Fruit fly (Drosophila melanogaster) whole organism, wandering third instar larva: ENCODE data around the gene sosie.

Experiments used
- Abd-B ChIP-seq: fragments of >200 bp; optimal IDR thresholded peaks from 2 replicates; lab custom pipeline; 2017; ENCODE audit warnings: missing biosample characterization, missing genetic modification characterization
- CrebA ChIP-seq: fragments of 200-800 bp; sonication (Bioruptor generic); optimal IDR thresholded peaks from 2 replicates; lab custom pipeline; 2016; ENCODE audit warnings: missing biosample characterization, mild to moderate bottlenecking, missing genetic modification characterization, borderline replicate concordance
- GATAd ChIP-seq: sonication (Bioruptor generic); optimal IDR thresholded peaks from 2 replicates; lab custom pipeline; 2016; ENCODE audit warnings: missing biosample characterization, missing genetic modification characterization
- ey ChIP-seq: fragments of 200-800 bp; sonication (Bioruptor generic); optimal IDR thresholded peaks from 2 replicates; lab custom pipeline; 2016; ENCODE audit warnings: missing biosample characterization, missing genetic modification characterization
- fru ChIP-seq: fragments of 200-800 bp; sonication (Bioruptor generic); optimal IDR thresholded peaks from 3 replicates; lab custom pipeline; 2016; ENCODE audit warnings: missing biosample characterization, mild to moderate bottlenecking, missing genetic modification characterization
- h ChIP-seq: fragments of 200-800 bp; sonication (Bioruptor generic); optimal IDR thresholded peaks from 3 replicates; lab custom pipeline; 2016; ENCODE audit warnings: missing biosample characterization, mild to moderate bottlenecking, missing genetic modification characterization
- jim ChIP-seq: fragments of 175-275, 200-325 bp; sonication (Bioruptor generic); optimal IDR thresholded peaks from 2 replicates; lab custom pipeline; 2016; ENCODE audit warnings: missing biosample characterization, mild to moderate bottlenecking, missing genetic modification characterization
- lola ChIP-seq: fragments of >200 bp; optimal IDR thresholded peaks from 2 replicates; lab custom pipeline; 2017; ENCODE audit warnings: missing biosample characterization, missing genetic modification characterization
- rgr ChIP-seq: fragments of 200-800 bp; sonication (Bioruptor generic); optimal IDR thresholded peaks from 3 replicates; lab custom pipeline; 2016; ENCODE audit warnings: missing biosample characterization, mild to moderate bottlenecking, missing genetic modification characterization
- tai ChIP-seq: sonication (Bioruptor generic); optimal IDR thresholded peaks from 2 replicates; lab custom pipeline; 2016; ENCODE audit warnings: missing biosample characterization, missing genetic modification characterization
- woc ChIP-seq: sonication (Bioruptor generic); optimal IDR thresholded peaks from 2 replicates; lab custom pipeline; 2016; ENCODE audit warnings: missing biosample characterization, mild to moderate bottlenecking, missing genetic modification characterization

- peak; percentile 54 for TF ChIP-seq jim (GFP tag; lab: Kevin White, UChicago)
- no peak for TF ChIP-seq tai (GFP tag; lab: Kevin White, UChicago)
- peak; percentile 78 for TF ChIP-seq h (GFP tag; lab: Kevin White, UChicago)
- TF ChIP-seq woc: peak; percentile 88
- peak; percentile 59 for TF ChIP-seq fru
- no peak for TF ChIP-seq Abd-B (GFP tag; lab: Kevin White, UChicago)
- peak; percentile 53 for TF ChIP-seq GATAd (GFP tag; lab: Kevin White, UChicago)
- TF ChIP-seq lola (GFP tag; lab: Kevin White, UChicago): no peak
- peak; percentile 68 for TF ChIP-seq ey (GFP tag; lab: Kevin White, UChicago)
- peak; percentile 81 for TF ChIP-seq rgr (GFP tag; lab: Kevin White, UChicago)
- TF ChIP-seq CrebA (GFP tag; lab: Kevin White, UChicago): no peak
Observed at dm6 chr3R:24875939-24876842, 42.4 kb downstream of the sosie start, which contains the start of gene CG3744.
